Worm (Caenorhabditis elegans) whole organism, young adult: ENCODE measurements around the gene flcn-1.

Experiments
- F49E8.2 ChIP-seq: sonication (generic microtip); optimal IDR thresholded peaks from 3 replicates; lab custom pipeline; 2017; ENCODE audit warnings: missing genetic modification characterization, mild to moderate bottlenecking, missing compliant biosample characterization, antibody characterized with exemption, moderate library complexity; ENCODE audit not compliant: insufficient read depth
- F57C9.4 ChIP-seq: sonication (generic microtip); optimal IDR thresholded peaks from 2 replicates; lab custom pipeline; 2017; ENCODE audit warnings: mild to moderate bottlenecking, missing genetic modification characterization, missing compliant biosample characterization
- K12H6.12 ChIP-seq: fragments of 200-800 bp; sonication (Bioruptor generic); optimal IDR thresholded peaks from 2 replicates; lab custom pipeline; 2018; ENCODE audit warnings: mild to moderate bottlenecking, missing genetic modification characterization, missing compliant biosample characterization
- Y53F4B.3 ChIP-seq: fragments of 200-800 bp; sonication (Bioruptor generic); IDR thresholded peaks from 2 replicates; pipeline ENCODE4 v1.3.6; 2022; ENCODE audit warnings: missing genetic modification reagents, missing genetic modification characterization, missing compliant biosample characterization
- Y53G8AR.9 ChIP-seq: fragments of 200-800 bp; sonication (Bioruptor generic); conservative IDR thresholded peaks from 2 replicates; pipeline ENCODE4 v1.3.6; 2022; ENCODE audit warnings: missing genetic modification reagents, missing genetic modification characterization, missing compliant biosample characterization
- Y79H2A.3 ChIP-seq: fragments of 200-800 bp; sonication (Bioruptor generic); conservative IDR thresholded peaks from 2 replicates; pipeline ENCODE4 v1.3.6; 2022; ENCODE audit warnings: missing genetic modification reagents, missing genetic modification characterization, missing compliant biosample characterization
- ama-1 ChIP-seq, 3 experiments: fragments of 150-350 bp in 1 of 3; sonication (generic microtip) in 2 of 3; optimal IDR thresholded peaks; 2 replicates each; lab custom pipeline; 2014 to 2018; ENCODE audit warnings: missing biosample characterization in 2 of 3, missing genetic modification characterization in 2 of 3, missing genetic modification reagents in 2 of 3
- aptf-2 ChIP-seq: fragments of 200-800 bp; sonication (Bioruptor generic); conservative IDR thresholded peaks from 2 replicates; pipeline ENCODE4 v1.3.6; 2022; ENCODE audit warnings: missing genetic modification reagents, missing genetic modification characterization, missing compliant biosample characterization
- bed-1 ChIP-seq: fragments of 200-800 bp; sonication (Bioruptor generic); IDR thresholded peaks from 2 replicates; pipeline ENCODE4 v1.3.6; 2022; ENCODE audit warnings: missing genetic modification reagents, missing genetic modification characterization, missing compliant biosample characterization
- cebp-1 ChIP-seq, 2 experiments: fragments of 200-800 bp in 1 of 2; sonication (Bioruptor generic) in 1 of 2; sonication (generic microtip) in 1 of 2; IDR thresholded peaks in 1 of 2; optimal IDR thresholded peaks in 1 of 2; 2 replicates each; pipeline versions ENCODE4 v1.3.6 to Lab custom; 2017 to 2022; ENCODE audit warnings: missing compliant biosample characterization in 2 of 2, missing genetic modification characterization in 2 of 2, mild to moderate bottlenecking in 1 of 2, missing genetic modification reagents in 1 of 2, moderate library complexity in 1 of 2
- cebp-2 ChIP-seq: fragments of 200-800 bp; sonication (Bioruptor generic); IDR thresholded peaks from 2 replicates; pipeline ENCODE4 v1.3.6; 2022; ENCODE audit warnings: missing genetic modification characterization, missing compliant biosample characterization
- ceh-27 ChIP-seq: fragments of 200-800 bp; sonication (Bioruptor generic); optimal IDR thresholded peaks from 2 replicates; lab custom pipeline; 2018; ENCODE audit warnings: mild to moderate bottlenecking, missing genetic modification characterization, moderate library complexity, missing compliant biosample characterization
- ceh-58 ChIP-seq: fragments of 200-800 bp; sonication (Bioruptor generic); IDR thresholded peaks from 2 replicates; pipeline ENCODE4 v1.3.6; 2022; ENCODE audit warnings: missing genetic modification characterization, missing compliant biosample characterization
- die-1 ChIP-seq: sonication (generic microtip); optimal IDR thresholded peaks from 2 replicates; lab custom pipeline; 2016; ENCODE audit warnings: missing genotype, mild to moderate bottlenecking, missing genetic modification characterization, missing compliant biosample characterization
- egrh-3 ChIP-seq: fragments of 200-800 bp; sonication (Bioruptor generic); IDR thresholded peaks from 2 replicates; pipeline ENCODE4 v1.3.6; 2022; ENCODE audit warnings: missing genetic modification reagents, missing genetic modification characterization, missing compliant biosample characterization
- lin-26 ChIP-seq: fragments of 200-800 bp; sonication (Bioruptor generic); IDR thresholded peaks from 2 replicates; pipeline ENCODE4 v1.3.6; 2022; ENCODE audit warnings: missing genetic modification reagents, missing genetic modification characterization, missing compliant biosample characterization
- madf-6 ChIP-seq: fragments of 200-800 bp; sonication (Bioruptor generic); IDR thresholded peaks from 2 replicates; pipeline ENCODE4 v1.3.6; 2022; ENCODE audit warnings: missing genetic modification reagents, missing genetic modification characterization, missing compliant biosample characterization
- nfyb-1 ChIP-seq: fragments of 200-800 bp; sonication (Bioruptor generic); IDR thresholded peaks from 2 replicates; pipeline ENCODE4 v1.3.6; 2022; ENCODE audit warnings: missing genetic modification reagents, missing genetic modification characterization, missing compliant biosample characterization
- nhr-27 ChIP-seq: fragments of 200-800 bp; sonication (Bioruptor generic); optimal IDR thresholded peaks from 2 replicates; lab custom pipeline; 2018; ENCODE audit warnings: mild to moderate bottlenecking, missing genetic modification characterization, moderate library complexity, missing compliant biosample characterization
- nhr-80 ChIP-seq: sonication (generic microtip); optimal IDR thresholded peaks from 2 replicates; lab custom pipeline; 2016; ENCODE audit warnings: missing genetic modification characterization, missing compliant biosample characterization
- nhr-90 ChIP-seq: sonication (generic microtip); optimal IDR thresholded peaks from 2 replicates; lab custom pipeline; 2016; ENCODE audit warnings: missing genotype, mild to moderate bottlenecking, missing genetic modification characterization, missing compliant biosample characterization
- pbrm-1 ChIP-seq: fragments of 200-800 bp; sonication (Bioruptor generic); IDR thresholded peaks from 2 replicates; pipeline ENCODE4 v1.3.6; 2022; ENCODE audit warnings: missing genetic modification reagents, missing genetic modification characterization, missing compliant biosample characterization
- rec-8 ChIP-seq, 2 experiments: sonication (generic microtip); optimal IDR thresholded peaks; 2 replicates each; lab custom pipeline; 2016; ENCODE audit warnings: mild to moderate bottlenecking in 2 of 2, missing genetic modification characterization in 2 of 2, missing genetic modification reagents in 2 of 2, missing genotype in 2 of 2, missing biosample characterization in 1 of 2, missing compliant biosample characterization in 1 of 2, moderate library complexity in 1 of 2
- rpc-1 ChIP-seq, 2 experiments: fragments of 150-350 bp in 1 of 2; sonication (generic microtip) in 1 of 2; optimal IDR thresholded peaks; 2 replicates each; lab custom pipeline; 2014 to 2018; ENCODE audit warnings: missing biosample characterization in 1 of 2, missing genetic modification characterization in 1 of 2, missing genetic modification reagents in 1 of 2, missing genotype in 1 of 2
- snpc-4 ChIP-seq, 5 experiments: fragments of 150-350 bp in 1 of 5; sonication (generic microtip) in 4 of 5; optimal IDR thresholded peaks; 2 replicates each; lab custom pipeline; 2014 to 2018; ENCODE audit warnings: missing genetic modification characterization in 5 of 5, missing biosample characterization in 3 of 5, antibody characterized with exemption in 2 of 5, mild to moderate bottlenecking in 2 of 5, missing compliant biosample characterization in 2 of 5, missing genotype in 2 of 5, moderate library complexity in 2 of 5, missing genetic modification reagents in 1 of 5
- zim-3 ChIP-seq: sonication (generic microtip); optimal IDR thresholded peaks from 2 replicates; lab custom pipeline; 2017; ENCODE audit warnings: mild to moderate bottlenecking, missing genetic modification characterization, moderate library complexity, missing compliant biosample characterization
- ztf-25 ChIP-seq: fragments of 200-800 bp; sonication (Bioruptor generic); IDR thresholded peaks from 2 replicates; pipeline ENCODE4 v1.3.6; 2022; ENCODE audit warnings: missing genetic modification reagents, missing genetic modification characterization, missing compliant biosample characterization
- ztf-26 ChIP-seq: sonication (generic microtip); optimal IDR thresholded peaks from 2 replicates; lab custom pipeline; 2017; ENCODE audit warnings: missing genetic modification characterization, missing compliant biosample characterization

flcn-1 gene

DNA sequence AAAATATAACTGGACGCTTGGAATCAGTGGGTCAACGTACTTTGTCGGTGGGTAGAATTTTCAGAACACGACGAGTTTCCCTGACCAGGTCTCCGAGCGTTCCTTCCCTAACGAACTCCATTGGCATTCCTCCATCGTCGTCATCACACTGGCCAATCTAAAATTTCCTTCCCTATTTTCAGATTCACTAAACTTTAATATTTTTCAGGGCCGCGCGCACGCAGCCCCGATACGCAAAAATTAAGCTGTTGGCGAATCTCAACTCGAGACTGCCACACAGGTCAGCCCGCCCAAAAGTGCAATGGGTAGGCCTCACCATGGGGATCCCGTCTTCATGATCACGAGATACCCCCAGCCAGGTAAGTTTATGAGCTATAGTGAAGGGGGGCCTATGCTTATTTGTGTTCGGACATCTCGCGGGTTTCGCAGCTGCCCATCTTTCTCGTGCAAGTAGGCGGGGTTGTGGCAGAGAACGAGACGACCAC is 39.7 kb downstream of the flcn-1 start (continued):
- 0 out of 2 replicates have a peak, but pooled peaks have one; percentile 43 for TF ChIP-seq aptf-2 (GFP tag; lab: Robert Waterston, UW)
- TF ChIP-seq egrh-3 (GFP tag; lab: Robert Waterston, UW): peak; percentile 74
- no peak for TF ChIP-seq bed-1 (GFP tag; lab: Robert Waterston, UW)
- 0 out of 2 replicates have a peak, but pooled peaks have one; percentile 36 for TF ChIP-seq Y79H2A.3

- TF ChIP-seq nhr-90 (tag; lab: Kevin White, UChicago) (no peak), cebp-1 (GFP tag; IDR thresholded peaks at IDR 0.05; lab: Robert Waterston, UW) (no peak), cebp-1 (tag; optimal IDR thresholded peaks at IDR 0.05; lab: Kevin White, UChicago) (peak; percentile 19)
- TF ChIP-seq, all 124 proteins: peak for 1
These were observed 42.0 kb downstream of the flcn-1 start, which contains the start of gene C15F1.5 for ce11 chrII:6970515-6970914. Gene C15F1.5, minus strand, starts transcription at chrII:6970615.

ce11 chrII:6972185-6972737 is 43.7 kb downstream of the flcn-1 start, which contains the start of gene art-1:
Gene art-1, minus strand, starts transcription at chrII:6972235.
- TF ChIP-seq Y53F4B.3 (GFP tag; lab: Robert Waterston, UW) (no peak), zim-3 (no peak), nhr-80 (peak; percentile 31), F49E8.2 (peak; percentile 35), die-1 (tag; lab: Kevin White, UChicago) (no peak), nfyb-1 (GFP tag; lab: Robert Waterston, UW) (peak; percentile 51; the same call in 1 of the 2 replicates), snpc-4 (GFP tag; optimal IDR thresholded peaks at IDR 0.05; lab: Kevin White, UChicago) (no peak), snpc-4 (tag; optimal IDR thresholded peaks at IDR 0.05; lab: Kevin White, UChicago) (peak in 1 of 4 experiments; percentile 35), rec-8 (tag; optimal IDR thresholded peaks at IDR 0.05; lab: Kevin White, UChicago) (no peak), F57C9.4 (tag; lab: Kevin White, UChicago) (no peak), Y53G8AR.9 (no peak), ztf-26 (tag; lab: Kevin White, UChicago) (no peak), ama-1 (optimal IDR thresholded peaks at IDR 0.05; lab: Kevin White, UChicago) (no peak), ama-1 (GFP tag; optimal IDR thresholded peaks at IDR 0.05; lab: Kevin White, UChicago) (peak in 1 of 2 experiments; percentile 67), pbrm-1 (GFP tag; lab: Robert Waterston, UW) (no peak), K12H6.12 (tag; lab: Kevin White, UChicago) (no peak), lin-26 (0 out of 2 replicates have a peak, but pooled peaks have one; percentile 11), nhr-27 (tag; lab: Kevin White, UChicago) (no peak)

DNA sequence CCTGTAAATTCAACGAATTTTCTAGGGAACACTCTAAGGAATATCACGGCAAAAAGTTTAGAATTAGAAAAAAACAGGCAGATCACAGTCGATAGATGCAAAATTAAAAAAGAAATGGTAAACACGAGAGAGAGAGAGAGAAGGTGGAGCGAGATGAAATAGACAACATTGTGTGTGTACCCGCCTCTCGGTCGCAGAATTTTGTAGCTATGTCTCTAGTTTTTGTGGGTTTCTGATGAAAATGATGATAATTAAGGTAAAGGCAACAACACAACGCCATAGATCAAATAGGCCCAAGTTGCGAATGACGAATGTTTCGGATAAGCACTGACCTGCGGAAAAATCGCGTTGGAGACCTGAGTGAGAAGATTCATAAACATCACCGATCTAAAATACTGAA is 44.9 kb downstream of the flcn-1 start, which contains the start of gene sod-1:
sod-1 (minus strand) TSS at position 387 of the 400 bp plus-strand sequence.
- TF ChIP-seq cebp-2 (GFP tag; lab: Robert Waterston, UW): no peak
- TF ChIP-seq ceh-27 (GFP tag; lab: Kevin White, UChicago): peak; percentile 11
- TF ChIP-seq rpc-1 (optimal IDR thresholded peaks at IDR 0.05; lab: Kevin White, UChicago): no peak
- TF ChIP-seq rpc-1 (tag; optimal IDR thresholded peaks at IDR 0.05; lab: Kevin White, UChicago): no peak
- 0 out of 2 replicates have a peak, but pooled peaks have one; percentile 25 for TF ChIP-seq madf-6 (GFP tag; lab: Robert Waterston, UW)
- TF ChIP-seq nfyb-1 (GFP tag; lab: Robert Waterston, UW): 0 out of 2 replicates have a peak, but pooled peaks have one; percentile 7
- TF ChIP-seq ztf-25: no peak
- peak; percentile 21 for TF ChIP-seq nhr-80
- TF ChIP-seq ceh-58 (GFP tag; lab: Robert Waterston, UW): no peak
- TF ChIP-seq cebp-1 (GFP tag; IDR thresholded peaks at IDR 0.05; lab: Robert Waterston, UW): no peak
- TF ChIP-seq cebp-1 (tag; optimal IDR thresholded peaks at IDR 0.05; lab: Kevin White, UChicago): no peak
